Fruit fly (Drosophila melanogaster): ENCODE results near the gene Alg1.

Gene Alg1

DNA sequence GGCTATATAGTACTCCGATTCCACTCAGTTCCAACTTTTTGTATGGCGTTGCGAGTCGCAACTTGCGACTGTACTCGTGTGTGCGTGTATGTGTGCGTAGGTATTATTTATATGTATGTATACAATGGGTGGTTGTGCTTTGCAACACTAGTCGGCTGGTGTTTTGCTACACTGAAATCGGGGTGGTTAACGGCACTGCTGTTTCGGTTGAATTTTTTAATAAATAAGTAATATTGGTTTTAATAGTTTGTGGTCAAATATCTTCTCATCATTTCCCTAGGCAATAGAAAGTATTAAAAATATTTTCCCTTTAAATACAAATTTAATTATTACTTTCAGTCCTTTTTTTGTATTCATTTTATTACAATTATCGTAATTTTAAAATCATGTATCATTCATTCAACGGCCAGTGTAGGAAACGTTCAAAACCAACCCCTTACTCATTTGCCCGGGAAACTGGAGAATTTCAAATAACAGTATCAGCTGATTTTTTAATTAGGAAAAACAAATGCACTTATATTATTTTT lies 12.7 kb downstream of the Alg1 start, which contains the start of gene CG7379 (continued):
- TF ChIP-seq CG2202 (tag; optimal IDR thresholded peaks at IDR 0.05): peak; percentile 45
- peak; percentile 80 for TF ChIP-seq Fer1 (GFP tag; optimal IDR thresholded peaks at IDR 0.05)
- no peak for TF ChIP-seq Dip2 (GFP tag; IDR thresholded peaks at IDR 0.05)
- peak; percentile 71 for TF ChIP-seq zen (tag; optimal IDR thresholded peaks at IDR 0.05)
- peak; percentile 71 for TF ChIP-seq org-1 (GFP tag; optimal IDR thresholded peaks at IDR 0.05)
- TF ChIP-seq gcm (GFP tag; optimal IDR thresholded peaks at IDR 0.05): peak; percentile 41
- TF ChIP-seq tup (GFP tag; optimal IDR thresholded peaks at IDR 0.05): peak; percentile 86
- TF ChIP-seq HLH54F (GFP tag; optimal IDR thresholded peaks at IDR 0.05): peak; percentile 94
- no peak for TF ChIP-seq sens-2 (GFP tag; IDR thresholded peaks at IDR 0.05)
- TF ChIP-seq CG8089 (GFP tag; optimal IDR thresholded peaks at IDR 0.05): peak; percentile 70
- peak; percentile 67 for TF ChIP-seq CG18262 (tag; optimal IDR thresholded peaks at IDR 0.05)
- peak; percentile 92 for TF ChIP-seq lbe (GFP tag; optimal IDR thresholded peaks at IDR 0.05)
- TF ChIP-seq MBD-R2 (GFP tag; IDR thresholded peaks at IDR 0.05): peak; percentile 89
- no peak; the same call in 1 of the 2 replicates for TF ChIP-seq GATAe (GFP tag; conservative IDR thresholded peaks at IDR 0.05)
- TF ChIP-seq chn (GFP tag; optimal IDR thresholded peaks at IDR 0.05): peak; percentile 78
- TF ChIP-seq CTCF (GFP tag; optimal IDR thresholded peaks at IDR 0.05): peak; percentile 28
- peak; percentile 64 for TF ChIP-seq dmrt99B (tag; optimal IDR thresholded peaks at IDR 0.05)
- peak; percentile 23 for TF ChIP-seq MTF-1 (GFP tag; optimal IDR thresholded peaks at IDR 0.05; ENCODE audit: borderline replicate concordance)
- TF ChIP-seq CG2712 (tag; optimal IDR thresholded peaks at IDR 0.05): peak; percentile 75
- no peak for TF ChIP-seq CkIIα-i1 (GFP tag; IDR thresholded peaks at IDR 0.05)
- TF ChIP-seq lmd (GFP tag; IDR thresholded peaks at IDR 0.05): peak; percentile 81
- TF ChIP-seq vnd (GFP tag; IDR thresholded peaks at IDR 0.05; ENCODE audit: partially characterized antibody): no peak
- peak; percentile 82 for TF ChIP-seq maf-S (GFP tag; optimal IDR thresholded peaks at IDR 0.05)
- peak; percentile 53; the same call in 1 of the 2 replicates for TF ChIP-seq danr (GFP tag; IDR thresholded peaks at IDR 0.05)
- peak; percentile 68 for TF ChIP-seq seq (GFP tag; IDR thresholded peaks at IDR 0.05)
- TF ChIP-seq CG7963 (GFP tag; IDR thresholded peaks at IDR 0.05; ENCODE audit: partially characterized antibody): no peak
- peak; percentile 74 for TF ChIP-seq CG8944 (GFP tag; optimal IDR thresholded peaks at IDR 0.05)
- peak; percentile 49 for TF ChIP-seq scrt (GFP tag; optimal IDR thresholded peaks at IDR 0.05)
- peak; percentile 24 for TF ChIP-seq pnt (GFP tag; optimal IDR thresholded peaks at IDR 0.05)
- peak; percentile 36; the same call in 1 of the 3 replicates for TF ChIP-seq CG14050 (GFP tag; IDR thresholded peaks at IDR 0.05)
- peak; percentile 84 for TF ChIP-seq CG4617 (GFP tag; optimal IDR thresholded peaks at IDR 0.05; ENCODE audit: borderline replicate concordance)
- peak; percentile 55 for TF ChIP-seq unpg (GFP tag; optimal IDR thresholded peaks at IDR 0.05)
- TF ChIP-seq CG6813 (GFP tag; optimal IDR thresholded peaks at IDR 0.05): no peak
- peak; percentile 14 for TF ChIP-seq CG12236 (GFP tag; optimal IDR thresholded peaks at IDR 0.05)
- peak; percentile 80 for TF ChIP-seq Sox100B (GFP tag; optimal IDR thresholded peaks at IDR 0.05)
- no peak for TF ChIP-seq CG6854 (GFP tag; optimal IDR thresholded peaks at IDR 0.05)
- TF ChIP-seq CG17359 (tag; optimal IDR thresholded peaks at IDR 0.05): peak; percentile 73
- TF ChIP-seq wdn (GFP tag; IDR thresholded peaks at IDR 0.05): peak; percentile 28; the same call in 1 of the 2 replicates
- no peak for TF ChIP-seq ham (GFP tag; IDR thresholded peaks at IDR 0.05)
- TF ChIP-seq Usf (GFP tag; optimal IDR thresholded peaks at IDR 0.05): peak; percentile 79
- peak; percentile 71 for TF ChIP-seq CG6765 (GFP tag; optimal IDR thresholded peaks at IDR 0.05)
- peak; percentile 69 for TF ChIP-seq emc (GFP tag; optimal IDR thresholded peaks at IDR 0.05)
- peak; percentile 77 for TF ChIP-seq CG18011 (GFP tag; optimal IDR thresholded peaks at IDR 0.05)
- TF ChIP-seq toy (GFP tag; IDR thresholded peaks at IDR 0.05): no peak
- no peak for TF ChIP-seq btn (GFP tag; optimal IDR thresholded peaks at IDR 0.05)
- TF ChIP-seq Kr (GFP tag; optimal IDR thresholded peaks at IDR 0.05): no peak
- peak; percentile 85 for TF ChIP-seq CoRest (tag; optimal IDR thresholded peaks at IDR 0.05)
- TF ChIP-seq NFAT (GFP tag; IDR thresholded peaks at IDR 0.05): peak; percentile 93
- TF ChIP-seq repo (GFP tag; optimal IDR thresholded peaks at IDR 0.05): peak; percentile 47
- peak; percentile 69 for TF ChIP-seq Elba2 (GFP tag; optimal IDR thresholded peaks at IDR 0.05)
- TF ChIP-seq CG17328 (GFP tag; IDR thresholded peaks at IDR 0.05): peak; percentile 28; the same call in 1 of the 2 replicates
